Fruit fly (Drosophila melanogaster) whole organism, wandering third instar larva: Measurements from ENCODE around the gene CG14913.

Experiments used
- Abd-B ChIP-seq: fragments of >200 bp; optimal IDR thresholded peaks from 2 replicates; lab custom pipeline; 2017; ENCODE audit warnings: missing biosample characterization, missing genetic modification characterization
- CG32264 ChIP-seq: fragments of 200-800 bp; sonication (Bioruptor generic); optimal IDR thresholded peaks from 2 replicates; lab custom pipeline; 2016; ENCODE audit warnings: missing biosample characterization, missing genetic modification characterization
- Dfd ChIP-seq: fragments of >200 bp; optimal IDR thresholded peaks from 2 replicates; lab custom pipeline; 2017; ENCODE audit warnings: missing biosample characterization, missing genetic modification characterization
- GATAd ChIP-seq: sonication (Bioruptor generic); optimal IDR thresholded peaks from 2 replicates; lab custom pipeline; 2016; ENCODE audit warnings: missing biosample characterization, missing genetic modification characterization
- HLH106 ChIP-seq: fragments of 200-800 bp; optimal IDR thresholded peaks from 3 replicates; lab custom pipeline; 2019; ENCODE audit warnings: missing biosample characterization, mild to moderate bottlenecking, missing genetic modification characterization, moderate library complexity
- Hr78 ChIP-seq: fragments of >200 bp; optimal IDR thresholded peaks from 2 replicates; lab custom pipeline; 2017; ENCODE audit warnings: missing biosample characterization, missing genetic modification characterization
- Rel ChIP-seq, 2 experiments: fragments of 200-800 bp; sonication (Bioruptor generic) in 1 of 2; optimal IDR thresholded peaks; 2 replicates in 1 of 2; 3 replicates in 1 of 2; lab custom pipeline; 2016 to 2019; ENCODE audit warnings: mild to moderate bottlenecking in 2 of 2, missing biosample characterization in 2 of 2, missing genetic modification characterization in 2 of 2, moderate library complexity in 1 of 2
- Vsx2 ChIP-seq: fragments of 200-300, 225-300 bp; sonication (Bioruptor generic); optimal IDR thresholded peaks from 2 replicates; lab custom pipeline; 2018; ENCODE audit warnings: missing biosample characterization, missing genetic modification characterization; ENCODE audit not compliant: partially characterized antibody
- br ChIP-seq: fragments of 200-800 bp; sonication (Bioruptor generic); optimal IDR thresholded peaks from 2 replicates; lab custom pipeline; 2016; ENCODE audit warnings: missing biosample characterization, missing genetic modification characterization
- dsf ChIP-seq: sonication (Bioruptor generic); optimal IDR thresholded peaks from 2 replicates; lab custom pipeline; 2016; ENCODE audit warnings: missing biosample characterization, missing genetic modification characterization, borderline replicate concordance
- lola ChIP-seq: fragments of >200 bp; optimal IDR thresholded peaks from 2 replicates; lab custom pipeline; 2017; ENCODE audit warnings: missing biosample characterization, missing genetic modification characterization

DNA sequence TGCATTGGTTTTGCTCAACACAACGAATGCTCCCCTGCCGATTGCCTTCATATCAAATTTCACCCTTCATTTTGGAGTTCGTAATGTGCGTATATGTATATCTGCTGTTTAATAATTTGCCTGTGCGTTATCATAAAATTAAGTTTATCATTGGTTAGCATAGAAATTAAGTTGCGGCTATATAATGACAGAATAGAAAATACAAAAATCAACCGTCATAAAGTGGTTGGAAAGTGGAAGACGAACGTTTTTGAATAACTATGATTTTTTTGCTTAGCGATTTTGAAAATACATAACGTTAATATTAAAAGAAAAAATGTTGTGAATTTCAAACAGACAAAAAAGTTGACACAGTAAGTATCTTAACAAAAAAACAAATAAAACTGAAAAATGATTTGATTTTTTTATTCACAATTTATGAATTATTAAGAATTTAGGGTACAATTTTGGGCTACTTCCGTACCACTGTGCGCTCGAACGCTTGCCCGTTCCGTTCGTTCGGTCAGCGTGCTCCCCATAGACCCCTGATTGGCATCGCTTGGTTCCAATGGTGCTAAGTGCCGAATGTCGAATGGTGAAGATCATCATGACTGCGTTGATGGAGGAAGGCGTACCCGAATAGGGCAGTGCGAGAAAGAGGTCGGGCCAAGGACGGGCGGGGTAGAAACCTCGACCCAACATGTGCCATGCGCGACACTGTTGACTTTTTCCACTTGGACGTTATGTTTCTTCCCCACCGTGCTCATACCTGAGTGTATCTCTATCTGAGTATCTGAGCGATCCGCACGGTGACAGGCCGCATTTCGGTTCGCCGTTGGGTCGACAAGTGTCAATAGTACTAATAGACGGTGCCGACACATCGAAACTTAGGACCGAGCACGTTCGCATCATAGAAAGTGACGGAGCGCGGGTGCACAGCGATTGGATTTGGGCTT is 21.1 kb downstream of the CG14913 start:
- no peak for TF ChIP-seq Rel (GFP tag; optimal IDR thresholded peaks at IDR 0.05; lab: Kevin White, UChicago)
- no peak for TF ChIP-seq Rel (tag; optimal IDR thresholded peaks at IDR 0.05; lab: Kevin White, UChicago)
- TF ChIP-seq dsf (GFP tag; lab: Kevin White, UChicago): no peak
- no peak for TF ChIP-seq Vsx2 (GFP tag; lab: Kevin White, UChicago)
- no peak for TF ChIP-seq Dfd (GFP tag; lab: Kevin White, UChicago)
- no peak for TF ChIP-seq HLH106 (tag; lab: Kevin White, UChicago)
- TF ChIP-seq Hr78 (GFP tag; lab: Kevin White, UChicago): no peak
- no peak for TF ChIP-seq lola (GFP tag; lab: Kevin White, UChicago)
- no peak for TF ChIP-seq GATAd (GFP tag; lab: Kevin White, UChicago)
- TF ChIP-seq br (GFP tag; lab: Kevin White, UChicago): peak; percentile 36
- no peak for TF ChIP-seq Abd-B
- TF ChIP-seq CG32264 (GFP tag; lab: Kevin White, UChicago): no peak
